Fruit fly (Drosophila melanogaster) whole organism, embryonic: ENCODE data around the gene Best3.

ENCODE experiments used
- CG10147 ChIP-seq: fragments of 200-800 bp; sonication (Bioruptor generic); optimal IDR thresholded peaks from 2 replicates; lab custom pipeline; 2019; ENCODE audit warnings: missing biosample characterization, mild to moderate bottlenecking, missing genetic modification characterization, moderate library complexity
- CG11085 ChIP-seq: fragments of 200-800 bp; sonication (Bioruptor generic); IDR thresholded peaks from 2 replicates; pipeline ENCODE4 v1.3.6; 2022; ENCODE audit warnings: missing biosample characterization, missing genetic modification characterization
- CG11695 ChIP-seq: fragments of 200-800 bp; sonication (Bioruptor generic); IDR thresholded peaks from 3 replicates; pipeline ENCODE4 v1.3.6; 2022; ENCODE audit warnings: missing biosample characterization, missing genetic modification characterization
- CG12299 ChIP-seq: fragments of 200-800 bp; sonication (Bioruptor generic); optimal IDR thresholded peaks from 2 replicates; lab custom pipeline; 2018; ENCODE audit warnings: missing biosample characterization, mild to moderate bottlenecking, missing genetic modification characterization
- CG12391 ChIP-seq: fragments of 200-800 bp; sonication (Bioruptor generic); optimal IDR thresholded peaks from 3 replicates; lab custom pipeline; 2018; ENCODE audit warnings: missing biosample characterization, mild to moderate bottlenecking, missing genetic modification characterization, moderate library complexity
- CG14860 ChIP-seq: fragments of 200-800 bp; sonication (Bioruptor generic); IDR thresholded peaks from 3 replicates; pipeline ENCODE4 v1.3.6; 2022; ENCODE audit warnings: missing biosample characterization, missing genetic modification characterization; ENCODE audit not compliant: partially characterized antibody
- CG15011 ChIP-seq: fragments of 200-800 bp; sonication (Bioruptor generic); optimal IDR thresholded peaks from 3 replicates; lab custom pipeline; 2018; ENCODE audit warnings: missing biosample characterization, mild to moderate bottlenecking, missing genetic modification characterization
- CG15073 ChIP-seq: fragments of 200-800 bp; sonication (Bioruptor generic); optimal IDR thresholded peaks from 2 replicates; lab custom pipeline; 2016; ENCODE audit warnings: missing biosample characterization, missing genetic modification characterization
- CG16863 ChIP-seq: fragments of 200-800 bp; sonication (Bioruptor generic); optimal IDR thresholded peaks from 3 replicates; lab custom pipeline; 2016; ENCODE audit warnings: missing biosample characterization, missing genetic modification characterization
- CG17802 ChIP-seq: fragments of 200-800 bp; sonication (Bioruptor generic); optimal IDR thresholded peaks from 2 replicates; lab custom pipeline; 2018; ENCODE audit warnings: missing biosample characterization, mild to moderate bottlenecking, missing genetic modification characterization, moderate library complexity
- CG2120 ChIP-seq: fragments of 200-800 bp; sonication (Bioruptor generic); optimal IDR thresholded peaks from 3 replicates; lab custom pipeline; 2016; ENCODE audit warnings: missing biosample characterization, missing genetic modification characterization
- CG2889 ChIP-seq: fragments of 200-800 bp; sonication (Bioruptor generic); IDR thresholded peaks from 3 replicates; pipeline ENCODE4 v1.3.6; 2022; ENCODE audit warnings: missing biosample characterization, missing genetic modification characterization
- CG43689 ChIP-seq: fragments of 200-800 bp; sonication (Bioruptor generic); IDR thresholded peaks from 2 replicates; pipeline ENCODE4 v1.3.6; 2022; ENCODE audit warnings: missing biosample characterization, missing genetic modification characterization
- CG5953 ChIP-seq: fragments of 200-800 bp; sonication (Bioruptor generic); IDR thresholded peaks from 2 replicates; pipeline ENCODE4 v1.3.6; 2022; ENCODE audit warnings: missing biosample characterization, missing genetic modification characterization
- CG6254 ChIP-seq: fragments of 200-800 bp; sonication (Bioruptor generic); optimal IDR thresholded peaks from 3 replicates; lab custom pipeline; 2017; ENCODE audit warnings: mild to moderate bottlenecking, missing biosample characterization, missing genetic modification reagents, missing genetic modification characterization
- CG6654 ChIP-seq: fragments of 200-800 bp; sonication (Bioruptor generic); optimal IDR thresholded peaks from 2 replicates; lab custom pipeline; 2017; ENCODE audit warnings: missing biosample characterization, mild to moderate bottlenecking, missing genetic modification characterization
- CG7271 ChIP-seq: fragments of 200-800 bp; sonication (Bioruptor generic); optimal IDR thresholded peaks from 2 replicates; lab custom pipeline; 2018; ENCODE audit warnings: missing biosample characterization, mild to moderate bottlenecking, missing genetic modification characterization, moderate library complexity
- CG7745 ChIP-seq: fragments of 200-800 bp; sonication (Bioruptor generic); optimal IDR thresholded peaks from 2 replicates; lab custom pipeline; 2018; ENCODE audit warnings: missing biosample characterization, mild to moderate bottlenecking, missing genetic modification characterization, moderate library complexity
- CG8388 ChIP-seq: fragments of 200-800 bp; sonication (Bioruptor generic); optimal IDR thresholded peaks from 2 replicates; lab custom pipeline; 2019; ENCODE audit warnings: missing biosample characterization, mild to moderate bottlenecking, missing genetic modification characterization, moderate library complexity
- CG8924 ChIP-seq: fragments of 200-800 bp; optimal IDR thresholded peaks from 3 replicates; lab custom pipeline; 2019; ENCODE audit warnings: missing biosample characterization, mild to moderate bottlenecking, missing genetic modification characterization, moderate library complexity
- CG9215 ChIP-seq: fragments of 200-800 bp; sonication (Bioruptor generic); IDR thresholded peaks from 2 replicates; pipeline ENCODE4 v1.3.6; 2022; ENCODE audit warnings: missing biosample characterization, missing genetic modification characterization
- Dip2 ChIP-seq: fragments of 200-800 bp; sonication (Bioruptor generic); IDR thresholded peaks from 2 replicates; pipeline ENCODE4 v1.3.6; 2022; ENCODE audit warnings: missing biosample characterization, missing genetic modification characterization
- ERR ChIP-seq: fragments of 200-800 bp; sonication (Bioruptor generic); optimal IDR thresholded peaks from 2 replicates; lab custom pipeline; 2016; ENCODE audit warnings: missing biosample characterization, missing genetic modification characterization
- Ets65A ChIP-seq: fragments of 200-800 bp; sonication (Bioruptor generic); peaks from one replicate; lab custom pipeline; 2016; ENCODE audit warnings: missing biosample characterization, missing genetic modification characterization
- Fer1 ChIP-seq: fragments of 200-800 bp; sonication (Bioruptor generic); optimal IDR thresholded peaks from 2 replicates; lab custom pipeline; 2017; ENCODE audit warnings: missing biosample characterization, mild to moderate bottlenecking, missing genetic modification characterization
- Gsc ChIP-seq: fragments of 200-800 bp; sonication (Bioruptor generic); IDR thresholded peaks from 2 replicates; pipeline ENCODE4 v1.3.6; 2022; ENCODE audit warnings: missing biosample characterization, missing genetic modification characterization
- Hr51 ChIP-seq, 2 experiments: fragments of 200-800 bp; sonication (Bioruptor generic); optimal IDR thresholded peaks; 2 replicates in 1 of 2; 3 replicates in 1 of 2; lab custom pipeline; 2016 to 2018; ENCODE audit warnings: missing biosample characterization in 2 of 2, missing genetic modification characterization in 2 of 2, mild to moderate bottlenecking in 1 of 2, moderate library complexity in 1 of 2
- Jarid2 ChIP-seq: fragments of 200-800 bp; sonication (Bioruptor generic); optimal IDR thresholded peaks from 3 replicates; lab custom pipeline; 2017; ENCODE audit warnings: mild to moderate bottlenecking, missing biosample characterization, missing genetic modification reagents, missing genetic modification characterization
- NC2β ChIP-seq: fragments of 200-800 bp; sonication (Bioruptor generic); optimal IDR thresholded peaks from 2 replicates; lab custom pipeline; 2016; ENCODE audit warnings: missing biosample characterization, missing genetic modification characterization
- Rfx ChIP-seq: fragments of 200-800 bp; sonication (Bioruptor generic); IDR thresholded peaks from 2 replicates; pipeline ENCODE4 v1.3.6; 2022; ENCODE audit warnings: missing biosample characterization, missing genetic modification characterization
- btn ChIP-seq: fragments of 200-800 bp; sonication (Bioruptor generic); optimal IDR thresholded peaks from 2 replicates; lab custom pipeline; 2016; ENCODE audit warnings: missing biosample characterization, missing genetic modification characterization
- corto ChIP-seq: fragments of 200-800 bp; sonication (Bioruptor generic); optimal IDR thresholded peaks from 2 replicates; lab custom pipeline; 2016; ENCODE audit warnings: missing biosample characterization, mild to moderate bottlenecking, missing genetic modification characterization, moderate library complexity
- crc ChIP-seq: fragments of 200-800 bp; sonication (Bioruptor generic); optimal IDR thresholded peaks from 2 replicates; lab custom pipeline; 2016; ENCODE audit warnings: missing biosample characterization, missing genetic modification characterization
- croc ChIP-seq: fragments of 200-800 bp; sonication (Bioruptor generic); conservative IDR thresholded peaks from 3 replicates; pipeline ENCODE4 v1.3.6; 2022; ENCODE audit warnings: missing biosample characterization, missing genetic modification characterization
- dm ChIP-seq: fragments of 200-800 bp; sonication (Bioruptor generic); optimal IDR thresholded peaks from 3 replicates; lab custom pipeline; 2016; ENCODE audit warnings: missing biosample characterization, missing genetic modification characterization
- gt ChIP-seq: fragments of 200-800 bp; sonication (Bioruptor generic); IDR thresholded peaks from 2 replicates; pipeline ENCODE4 v1.3.6; 2022; ENCODE audit warnings: missing biosample characterization, missing genetic modification characterization
- ham ChIP-seq: fragments of 200-800 bp; sonication (Bioruptor generic); IDR thresholded peaks from 2 replicates; pipeline ENCODE4 v1.3.6; 2022; ENCODE audit warnings: missing biosample characterization, missing genetic modification characterization
- mirr ChIP-seq: fragments of 200-800 bp; sonication (Bioruptor generic); optimal IDR thresholded peaks from 3 replicates; lab custom pipeline; 2018; ENCODE audit warnings: missing biosample characterization, mild to moderate bottlenecking, missing genetic modification characterization
- nerfin-1 ChIP-seq: fragments of 200-800 bp; sonication (Bioruptor generic); optimal IDR thresholded peaks from 3 replicates; lab custom pipeline; 2019; ENCODE audit warnings: missing biosample characterization, mild to moderate bottlenecking, missing genetic modification characterization, moderate library complexity
- org-1 ChIP-seq: fragments of 200-800 bp; sonication (Bioruptor generic); optimal IDR thresholded peaks from 2 replicates; lab custom pipeline; 2017; ENCODE audit warnings: missing biosample characterization, missing genetic modification characterization
- p53 ChIP-seq: fragments of 200-800 bp; sonication (Bioruptor generic); optimal IDR thresholded peaks from 2 replicates; lab custom pipeline; 2016; ENCODE audit warnings: missing biosample characterization, missing genetic modification characterization
- pb ChIP-seq: fragments of 200-800 bp; sonication (Bioruptor generic); optimal IDR thresholded peaks from 3 replicates; lab custom pipeline; 2016; ENCODE audit warnings: missing biosample characterization, missing genetic modification characterization
- phol ChIP-seq: fragments of 200-800 bp; sonication (Bioruptor generic); optimal IDR thresholded peaks from 3 replicates; lab custom pipeline; 2018; ENCODE audit warnings: missing biosample characterization, mild to moderate bottlenecking, missing genetic modification characterization, moderate library complexity
- sima ChIP-seq: fragments of 200-800 bp; sonication (Bioruptor generic); optimal IDR thresholded peaks from 2 replicates; lab custom pipeline; 2016; ENCODE audit warnings: missing biosample characterization, missing genetic modification characterization
- sisA ChIP-seq: fragments of 200-800 bp; sonication (Bioruptor generic); IDR thresholded peaks from 2 replicates; pipeline ENCODE4 v1.3.6; 2022; ENCODE audit warnings: missing biosample characterization, missing genetic modification characterization
- sr ChIP-seq: fragments of 200-800 bp; sonication (Bioruptor generic); IDR thresholded peaks from 3 replicates; pipeline ENCODE4 v1.3.6; 2022; ENCODE audit warnings: missing biosample characterization, missing genetic modification characterization
- tgo ChIP-seq: fragments of 200-800 bp; sonication (Bioruptor generic); IDR thresholded peaks from 3 replicates; pipeline ENCODE4 v1.3.6; 2022; ENCODE audit warnings: missing biosample characterization, missing genetic modification characterization
- tio ChIP-seq: fragments of 200-800 bp; sonication (Bioruptor generic); optimal IDR thresholded peaks from 2 replicates; lab custom pipeline; 2017; ENCODE audit warnings: missing biosample characterization, missing genetic modification characterization, inconsistent platforms
- tup ChIP-seq: fragments of 200-800 bp; sonication (Bioruptor generic); optimal IDR thresholded peaks from 2 replicates; lab custom pipeline; 2016; ENCODE audit warnings: missing biosample characterization, mild to moderate bottlenecking, missing genetic modification characterization, moderate library complexity

The Best3 gene

dm6 chr3L:15311457-15312368 lies 9.1 kb upstream of the Best3 start (continued):
- TF ChIP-seq CG2120 (GFP tag; lab: Kevin White, UChicago), result no peak
- TF ChIP-seq Dip2, result no peak
- TF ChIP-seq org-1, result peak; percentile 9
- no peak for TF ChIP-seq pb (GFP tag; lab: Kevin White, UChicago)
- peak; percentile 52 for TF ChIP-seq CG8388 (GFP tag; lab: Kevin White, UChicago)
- no peak for TF ChIP-seq Rfx (GFP tag; lab: Robert Waterston, UW)
- TF ChIP-seq sisA (GFP tag; lab: Robert Waterston, UW), result peak; percentile 25; the same call in 1 of the 2 replicates
- TF ChIP-seq mirr (GFP tag; lab: Kevin White, UChicago), result no peak
- peak; percentile 27 for TF ChIP-seq CG6654 (GFP tag; lab: Kevin White, UChicago)
- no peak for TF ChIP-seq Gsc
- TF ChIP-seq CG12391 (tag; lab: Kevin White, UChicago), result peak; percentile 79
- TF ChIP-seq sr, result no peak
- TF ChIP-seq p53 (GFP tag; lab: Kevin White, UChicago), result no peak
- no peak for TF ChIP-seq Jarid2
- TF ChIP-seq phol (tag; lab: Kevin White, UChicago), result peak; percentile 82
- TF ChIP-seq gt (GFP tag; lab: Robert Waterston, UW), result no peak
- TF ChIP-seq CG14860 (GFP tag; lab: Robert Waterston, UW), result no peak
- TF ChIP-seq CG10147 (GFP tag; lab: Kevin White, UChicago), result no peak
- TF ChIP-seq ERR (GFP tag; lab: Kevin White, UChicago), result no peak
- no peak for TF ChIP-seq NC2β
- no peak for TF ChIP-seq CG12299 (tag; lab: Kevin White, UChicago)
- no peak for TF ChIP-seq CG15073 (GFP tag; lab: Kevin White, UChicago)
- peak; percentile 20 for TF ChIP-seq CG17802 (tag; lab: Kevin White, UChicago)
- peak; percentile 35 for TF ChIP-seq tio (GFP tag; lab: Kevin White, UChicago)
- no peak for TF ChIP-seq crc (GFP tag; lab: Kevin White, UChicago)
- TF ChIP-seq CG11695 (GFP tag; lab: Robert Waterston, UW), result 0 out of 3 replicates have a peak, but pooled peaks have one; percentile 31
- TF ChIP-seq CG6254 (GFP tag; lab: Kevin White, UChicago), result peak; percentile 84
- peak; percentile 44 for TF ChIP-seq Ets65A
- TF ChIP-seq dm (GFP tag; lab: Kevin White, UChicago), result no peak
- no peak for TF ChIP-seq CG9215 (GFP tag; lab: Robert Waterston, UW)
- no peak for TF ChIP-seq CG43689 (GFP tag; lab: Robert Waterston, UW)
- TF ChIP-seq CG7271 (tag; lab: Kevin White, UChicago), result no peak
- TF ChIP-seq CG8924 (tag; lab: Kevin White, UChicago), result peak; percentile 76
- peak; percentile 48; the same call in 2 of the 3 replicates for TF ChIP-seq tgo (GFP tag; lab: Robert Waterston, UW)
- TF ChIP-seq croc (GFP tag; lab: Robert Waterston, UW), result peak; percentile 60; the same call in 1 of the 3 replicates
- TF ChIP-seq CG15011 (GFP tag; lab: Kevin White, UChicago), result no peak
- TF ChIP-seq Fer1 (GFP tag; lab: Kevin White, UChicago), result no peak
- no peak for TF ChIP-seq ham (GFP tag; lab: Robert Waterston, UW)
- no peak for TF ChIP-seq tup (GFP tag; lab: Kevin White, UChicago)
- TF ChIP-seq corto (GFP tag; lab: Kevin White, UChicago), result no peak
- no peak for TF ChIP-seq sima
- no peak for TF ChIP-seq btn (GFP tag; lab: Kevin White, UChicago)
- TF ChIP-seq CG5953, result no peak
- TF ChIP-seq Hr51 (GFP tag; optimal IDR thresholded peaks at IDR 0.05; lab: Kevin White, UChicago), result peak in 1 of 2 experiments; percentile 53
- no peak for TF ChIP-seq CG7745 (tag; lab: Kevin White, UChicago)
- no peak for TF ChIP-seq CG16863 (GFP tag; lab: Kevin White, UChicago)
- TF ChIP-seq CG11085 (GFP tag; lab: Robert Waterston, UW), result no peak
- TF ChIP-seq nerfin-1 (tag; lab: Kevin White, UChicago), result peak; percentile 71
- TF ChIP-seq CG2889, result no peak
